Worm (Caenorhabditis elegans) whole organism, early embryonic: ENCODE results near the gene K07C5.3.
"Not testable (repeated sequence)": the region's sequence is repeated elsewhere in the genome, so short reads cannot be mapped to it uniquely, and the experiment has no call there.

ENCODE experiments used
- B0310.2 ChIP-seq: sonication (generic microtip); optimal IDR thresholded peaks from 2 replicates; lab custom pipeline; 2016; ENCODE audit warnings: mild to moderate bottlenecking, missing genetic modification characterization, missing compliant biosample characterization
- F13C5.2 ChIP-seq: sonication (generic microtip); optimal IDR thresholded peaks from 2 replicates; lab custom pipeline; 2017; ENCODE audit warnings: mild to moderate bottlenecking, missing genetic modification characterization, inconsistent platforms, missing compliant biosample characterization
- ama-1 ChIP-seq: fragments of 150-350 bp; optimal IDR thresholded peaks from 2 replicates; lab custom pipeline; 2014
- ceh-13 ChIP-seq: fragments of 200-800 bp; sonication (Bioruptor generic); optimal IDR thresholded peaks from 2 replicates; lab custom pipeline; 2018; ENCODE audit warnings: mild to moderate bottlenecking, missing genetic modification characterization, missing compliant biosample characterization
- hmg-4 ChIP-seq: fragments of 200-800 bp; sonication (Bioruptor generic); optimal IDR thresholded peaks from 2 replicates; lab custom pipeline; 2018; ENCODE audit warnings: mild to moderate bottlenecking, missing genetic modification characterization, missing compliant biosample characterization
- pes-1 ChIP-seq: fragments of 200-800 bp; sonication (Bioruptor generic); IDR thresholded peaks from 2 replicates; pipeline ENCODE4 v1.3.6; 2022; ENCODE audit warnings: missing genetic modification reagents, missing genetic modification characterization, missing compliant biosample characterization
- scrt-1 ChIP-seq: fragments of 200-800 bp; sonication (Bioruptor generic); IDR thresholded peaks from 2 replicates; pipeline ENCODE4 v1.3.6; 2022; ENCODE audit warnings: missing genetic modification characterization, missing compliant biosample characterization
- sea-1 ChIP-seq: fragments of 200-800 bp; sonication (Bioruptor generic); conservative IDR thresholded peaks from 2 replicates; pipeline ENCODE4 v1.3.6; 2022; ENCODE audit warnings: missing genetic modification characterization, missing compliant biosample characterization
- tbx-37 ChIP-seq: fragments of 200-800 bp; sonication (Bioruptor generic); conservative IDR thresholded peaks from 2 replicates; pipeline ENCODE4 v1.3.6; 2022; ENCODE audit warnings: missing genetic modification reagents, missing genetic modification characterization, missing compliant biosample characterization
- tra-4 ChIP-seq: sonication (generic microtip); optimal IDR thresholded peaks from 2 replicates; lab custom pipeline; 2017; ENCODE audit warnings: missing genetic modification characterization, missing compliant biosample characterization

- not testable (repeated sequence) for TF ChIP-seq ceh-13 (GFP tag; lab: Kevin White, UChicago); tra-4; ama-1 (lab: Kevin White, UChicago); hmg-4 (GFP tag; lab: Kevin White, UChicago); B0310.2; F13C5.2 (tag; lab: Kevin White, UChicago)
- TF ChIP-seq scrt-1 (GFP tag; lab: Robert Waterston, UW) (peak; percentile 51; the same call in 1 of the 2 replicates), tbx-37 (GFP tag; lab: Robert Waterston, UW) (0 out of 2 replicates have a peak, but pooled peaks have one; percentile 36), pes-1 (GFP tag; lab: Robert Waterston, UW) (peak; percentile 61; the same call in 1 of the 2 replicates), sea-1 (GFP tag; lab: Robert Waterston, UW) (peak; percentile 75; the same call in 1 of the 2 replicates)
Measured at ce11 chrV:10341905-10342328, 915 bp upstream of the K07C5.3 start, which contains the start of gene K07C5.13.
